Worm (Caenorhabditis elegans) whole organism, L1 larva: ENCODE measurements around the gene grl-9.

Experiments used
- F16B12.6 ChIP-seq: fragments of 150-350 bp; optimal IDR thresholded peaks from 2 replicates; lab custom pipeline; 2014; ENCODE audit warnings: missing biosample characterization, missing genetic modification characterization
- Y116A8C.19 ChIP-seq: sonication (generic microtip); optimal IDR thresholded peaks from 2 replicates; lab custom pipeline; 2016; ENCODE audit warnings: missing compliant biosample characterization, missing genetic modification characterization, borderline replicate concordance
- aha-1 ChIP-seq: fragments of 150-350 bp; optimal IDR thresholded peaks from 2 replicates; lab custom pipeline; 2014; ENCODE audit warnings: missing biosample characterization, missing genetic modification characterization
- alr-1 ChIP-seq: fragments of 200-800 bp; sonication (Bioruptor generic); optimal IDR thresholded peaks from 2 replicates; lab custom pipeline; 2018; ENCODE audit warnings: borderline replicate concordance, mild to moderate bottlenecking, missing genetic modification characterization, missing compliant biosample characterization
- ceh-63 ChIP-seq: fragments of 200-800 bp; sonication (Bioruptor generic); optimal IDR thresholded peaks from 2 replicates; lab custom pipeline; 2018; ENCODE audit warnings: mild to moderate bottlenecking, missing genetic modification characterization, missing compliant biosample characterization
- ceh-82 ChIP-seq, 3 experiments: fragments of 150-350 bp in 1 of 3; sonication (generic microtip) in 2 of 3; optimal IDR thresholded peaks; 2 replicates each; lab custom pipeline; 2014 to 2017; ENCODE audit warnings: missing biosample characterization in 3 of 3, missing genetic modification characterization in 3 of 3
- ceh-88 ChIP-seq: fragments of 200-800 bp; sonication (Bioruptor generic); IDR thresholded peaks from 2 replicates; pipeline ENCODE4 v1.3.6; 2022; ENCODE audit warnings: missing genetic modification characterization, missing compliant biosample characterization
- ces-1 ChIP-seq: fragments of 150-350 bp; optimal IDR thresholded peaks from 2 replicates; lab custom pipeline; 2014; ENCODE audit warnings: missing biosample characterization, missing genetic modification reagents, missing genetic modification characterization
- dsc-1 ChIP-seq: sonication (generic microtip); optimal IDR thresholded peaks from 2 replicates; lab custom pipeline; 2016; ENCODE audit warnings: mild to moderate bottlenecking, missing genetic modification characterization, missing compliant biosample characterization
- efl-1 ChIP-seq, 4 experiments: fragments of 150-350 bp; optimal IDR thresholded peaks in 3 of 4; peaks in 1 of 4; 1 replicate in 1 of 4; 2 replicates in 3 of 4; lab custom pipeline; 2014; ENCODE audit warnings: missing biosample characterization in 2 of 4, missing genetic modification characterization in 2 of 4, missing genetic modification reagents in 2 of 4
- elt-2 ChIP-seq: sonication (generic microtip); optimal IDR thresholded peaks from 2 replicates; lab custom pipeline; 2016; ENCODE audit warnings: missing genetic modification characterization, mild to moderate bottlenecking, inconsistent platforms, missing compliant biosample characterization, missing genetic modification reagents
- ets-5 ChIP-seq: fragments of 200-800 bp; sonication (Bioruptor generic); IDR thresholded peaks from 2 replicates; pipeline ENCODE4 v1.3.6; 2022; ENCODE audit warnings: missing genetic modification characterization, missing compliant biosample characterization
- fkh-10 ChIP-seq: sonication (generic microtip); optimal IDR thresholded peaks from 2 replicates; lab custom pipeline; 2017; ENCODE audit warnings: missing biosample characterization, missing genetic modification reagents, missing genetic modification characterization
- fkh-4 ChIP-seq: sonication (generic microtip); optimal IDR thresholded peaks from 2 replicates; lab custom pipeline; 2016; ENCODE audit warnings: missing compliant biosample characterization, missing genetic modification characterization, borderline replicate concordance
- fkh-8 ChIP-seq: sonication (generic microtip); optimal IDR thresholded peaks from 2 replicates; lab custom pipeline; 2016; ENCODE audit warnings: mild to moderate bottlenecking, missing genetic modification characterization, missing compliant biosample characterization
- hlh-4 ChIP-seq: sonication (generic microtip); optimal IDR thresholded peaks from 2 replicates; lab custom pipeline; 2016; ENCODE audit warnings: mild to moderate bottlenecking, missing genetic modification characterization, missing compliant biosample characterization
- irx-1 ChIP-seq: sonication (generic microtip); optimal IDR thresholded peaks from 2 replicates; lab custom pipeline; 2016; ENCODE audit warnings: missing genetic modification characterization, missing compliant biosample characterization
- isw-1 ChIP-seq: fragments of 200-800 bp; sonication (Bioruptor generic); IDR thresholded peaks from 2 replicates; pipeline ENCODE4 v1.3.6; 2022; ENCODE audit warnings: missing genetic modification characterization, missing compliant biosample characterization
- jun-1 ChIP-seq: fragments of 150-350 bp; optimal IDR thresholded peaks from 2 replicates; lab custom pipeline; 2014; ENCODE audit warnings: missing biosample characterization, missing genetic modification reagents, missing genetic modification characterization
- lin-14 ChIP-seq: fragments of 200-800 bp; sonication (Bioruptor generic); optimal IDR thresholded peaks from 2 replicates; lab custom pipeline; 2018; ENCODE audit warnings: mild to moderate bottlenecking, missing genetic modification characterization, moderate library complexity, missing compliant biosample characterization
- lin-15B ChIP-seq: fragments of 150-350 bp; sonication (generic microtip); optimal IDR thresholded peaks from 3 replicates; lab custom pipeline; 2014; ENCODE audit warnings: missing biosample characterization, missing genetic modification characterization
- lin-35 ChIP-seq, 2 experiments: fragments of 150-350 bp; optimal IDR thresholded peaks; 2 replicates each; lab custom pipeline; 2014; ENCODE audit warnings: missing biosample characterization in 2 of 2, missing genetic modification characterization in 2 of 2, missing genetic modification reagents in 2 of 2
- lir-3 ChIP-seq: sonication (generic microtip); optimal IDR thresholded peaks from 2 replicates; lab custom pipeline; 2016; ENCODE audit warnings: mild to moderate bottlenecking, missing genetic modification characterization, moderate library complexity, missing compliant biosample characterization; ENCODE audit not compliant: poor library complexity
- lsy-2 ChIP-seq, 2 experiments: fragments of 150-350 bp; optimal IDR thresholded peaks; 2 replicates each; lab custom pipeline; 2014; ENCODE audit warnings: missing biosample characterization in 2 of 2, missing genetic modification characterization in 2 of 2
- mab-9 ChIP-seq: fragments of 200-800 bp; sonication (Bioruptor generic); IDR thresholded peaks from 2 replicates; pipeline ENCODE4 v1.3.6; 2022; ENCODE audit warnings: missing genetic modification reagents, missing genetic modification characterization, missing compliant biosample characterization
- mep-1 ChIP-seq: fragments of 150-350 bp; optimal IDR thresholded peaks from 2 replicates; lab custom pipeline; 2014; ENCODE audit warnings: missing biosample characterization, missing genetic modification characterization
- nhr-11 ChIP-seq: fragments of 150-350 bp; optimal IDR thresholded peaks from 2 replicates; lab custom pipeline; 2014; ENCODE audit warnings: missing biosample characterization, missing genetic modification characterization
- nhr-12 ChIP-seq: sonication (generic microtip); optimal IDR thresholded peaks from 2 replicates; lab custom pipeline; 2017; ENCODE audit warnings: missing biosample characterization, missing genetic modification characterization
- nhr-19 ChIP-seq: fragments of 200-800 bp; sonication (Bioruptor generic); conservative IDR thresholded peaks from 2 replicates; pipeline ENCODE4 v1.3.6; 2022; ENCODE audit warnings: missing genetic modification characterization, missing compliant biosample characterization
- nhr-20 ChIP-seq: sonication (generic microtip); optimal IDR thresholded peaks from 2 replicates; lab custom pipeline; 2016; ENCODE audit warnings: mild to moderate bottlenecking, missing genetic modification characterization, missing compliant biosample characterization
- nhr-237 ChIP-seq: fragments of 150-350 bp; optimal IDR thresholded peaks from 2 replicates; lab custom pipeline; 2014; ENCODE audit warnings: missing biosample characterization, missing genetic modification characterization
- nhr-47 ChIP-seq: sonication (generic microtip); optimal IDR thresholded peaks from 2 replicates; lab custom pipeline; 2016; ENCODE audit warnings: mild to moderate bottlenecking, missing genetic modification characterization, moderate library complexity, missing compliant biosample characterization
- nhr-71 ChIP-seq: sonication (generic microtip); optimal IDR thresholded peaks from 2 replicates; lab custom pipeline; 2016; ENCODE audit warnings: mild to moderate bottlenecking, missing genetic modification characterization, moderate library complexity, missing compliant biosample characterization
- nhr-76 ChIP-seq: sonication (generic microtip); optimal IDR thresholded peaks from 2 replicates; lab custom pipeline; 2017; ENCODE audit warnings: missing biosample characterization, missing genetic modification characterization
- nhr-77 ChIP-seq: fragments of 150-350 bp; optimal IDR thresholded peaks from 2 replicates; lab custom pipeline; 2014; ENCODE audit warnings: missing biosample characterization, missing genetic modification characterization
- nhr-84 ChIP-seq: sonication (generic microtip); optimal IDR thresholded peaks from 2 replicates; lab custom pipeline; 2017; ENCODE audit warnings: missing biosample characterization, missing genetic modification characterization
- nhr-85 ChIP-seq: sonication (generic microtip); peaks from one replicate; lab custom pipeline; 2016; ENCODE audit warnings: missing genetic modification characterization, inconsistent platforms, missing compliant biosample characterization
- pag-3 ChIP-seq: sonication (generic microtip); optimal IDR thresholded peaks from 2 replicates; lab custom pipeline; 2017; ENCODE audit warnings: missing genetic modification characterization, mild to moderate bottlenecking, missing compliant biosample characterization, antibody characterized with exemption, borderline replicate concordance; ENCODE audit not compliant: insufficient read depth
- rnt-1 ChIP-seq: sonication (generic microtip); optimal IDR thresholded peaks from 2 replicates; lab custom pipeline; 2016; ENCODE audit warnings: mild to moderate bottlenecking, missing genetic modification characterization, moderate library complexity, missing compliant biosample characterization
- snu-23 ChIP-seq: sonication (generic microtip); optimal IDR thresholded peaks from 2 replicates; lab custom pipeline; 2016; ENCODE audit warnings: missing genetic modification characterization, missing compliant biosample characterization
- sox-4 ChIP-seq: sonication (generic microtip); optimal IDR thresholded peaks from 2 replicates; lab custom pipeline; 2016; ENCODE audit warnings: missing genetic modification characterization, missing compliant biosample characterization
- sptf-1 ChIP-seq: fragments of 150-350 bp; optimal IDR thresholded peaks from 2 replicates; lab custom pipeline; 2014; ENCODE audit warnings: missing biosample characterization, missing genetic modification characterization
- sup-37 ChIP-seq: fragments of 200-800 bp; sonication (Bioruptor generic); optimal IDR thresholded peaks from 2 replicates; lab custom pipeline; 2018; ENCODE audit warnings: mild to moderate bottlenecking, missing genetic modification characterization, missing compliant biosample characterization
- tlp-1 ChIP-seq: fragments of 150-350 bp; optimal IDR thresholded peaks from 2 replicates; lab custom pipeline; 2014; ENCODE audit warnings: missing biosample characterization, missing genetic modification characterization
- unc-62 ChIP-seq: fragments of 150-350 bp; optimal IDR thresholded peaks from 2 replicates; lab custom pipeline; 2014; ENCODE audit warnings: missing biosample characterization, missing genetic modification reagents, missing genetic modification characterization
- unc-86 ChIP-seq: sonication (generic microtip); optimal IDR thresholded peaks from 2 replicates; lab custom pipeline; 2016; ENCODE audit warnings: missing genetic modification characterization, missing compliant biosample characterization
- vab-15 ChIP-seq: sonication (generic microtip); optimal IDR thresholded peaks from 2 replicates; lab custom pipeline; 2017; ENCODE audit warnings: missing genotype, mild to moderate bottlenecking, missing genetic modification characterization, missing compliant biosample characterization
- zag-1 ChIP-seq: fragments of 150-350 bp; optimal IDR thresholded peaks from 2 replicates; lab custom pipeline; 2014; ENCODE audit warnings: missing biosample characterization, missing genetic modification characterization
- zip-4 ChIP-seq: fragments of 200-800 bp; sonication (Bioruptor generic); optimal IDR thresholded peaks from 2 replicates; lab custom pipeline; 2018; ENCODE audit warnings: mild to moderate bottlenecking, missing genetic modification characterization, moderate library complexity, missing compliant biosample characterization
- ztf-4 ChIP-seq: fragments of 150-350 bp; optimal IDR thresholded peaks from 2 replicates; lab custom pipeline; 2014; ENCODE audit warnings: missing biosample characterization, missing genetic modification characterization

The grl-9 gene

ce11 chrV:6769440-6769839, 37.9 kb upstream of the grl-9 start:
- peak; percentile 55 for TF ChIP-seq fkh-4 (tag; lab: Kevin White, UChicago)
- peak; percentile 31 for TF ChIP-seq lin-14 (GFP tag; lab: Kevin White, UChicago)
- TF ChIP-seq snu-23 (GFP tag; lab: Kevin White, UChicago) = peak; percentile 21
- TF ChIP-seq isw-1 (GFP tag; lab: Robert Waterston, UW) = no peak
- TF ChIP-seq dsc-1 = peak; percentile 92
- peak; percentile 34 for TF ChIP-seq rnt-1 (tag; lab: Kevin White, UChicago)
- TF ChIP-seq, all 84 proteins: peak for 5

ce11 chrV:6768452-6768929, 37.0 kb upstream of the grl-9 start, which contains the start of the genes T25F10.1 and clik-1:
Gene T25F10.1 (plus strand): TSS chrV:6768502.
Gene clik-1 (minus strand): TSS chrV:6768732.
- TF ChIP-seq nhr-12 (no peak), jun-1 (tag; lab: Kevin White, UChicago) (no peak), nhr-237 (tag; lab: Kevin White, UChicago) (no peak), nhr-20 (peak; percentile 17), lir-3 (tag; lab: Kevin White, UChicago) (no peak), lsy-2 (tag; optimal IDR thresholded peaks at IDR 0.05; lab: Kevin White, UChicago) (peak in 1 of 2 experiments; percentile 28), lin-14 (GFP tag; lab: Kevin White, UChicago) (peak; percentile 83), ceh-88 (GFP tag; lab: Robert Waterston, UW) (no peak), alr-1 (tag; lab: Kevin White, UChicago) (no peak), Y116A8C.19 (no peak), ets-5 (GFP tag; lab: Robert Waterston, UW) (no peak), tlp-1 (tag; lab: Kevin White, UChicago) (no peak), efl-1 (optimal IDR thresholded peaks at IDR 0.05; lab: Kevin White, UChicago) (no peak), efl-1 (GFP tag; optimal IDR thresholded peaks at IDR 0.05 in 1 of 2; lab: Kevin White, UChicago) (peak in 1 of 2 experiments; percentile 11), hlh-4 (tag; lab: Kevin White, UChicago) (no peak), irx-1 (tag; lab: Kevin White, UChicago) (no peak), zag-1 (tag; lab: Kevin White, UChicago) (no peak), lin-15B (no peak), nhr-11 (tag; lab: Kevin White, UChicago) (no peak), rnt-1 (tag; lab: Kevin White, UChicago) (peak; percentile 76), mab-9 (GFP tag; lab: Robert Waterston, UW) (no peak), pag-3 (tag; lab: Kevin White, UChicago) (peak; percentile 97), fkh-10 (no peak), nhr-19 (peak; percentile 52), ztf-4 (tag; lab: Kevin White, UChicago) (no peak), sptf-1 (tag; lab: Kevin White, UChicago) (no peak), nhr-77 (no peak), nhr-76 (tag; lab: Kevin White, UChicago) (no peak), aha-1 (no peak), vab-15 (tag; lab: Kevin White, UChicago) (no peak), nhr-85 (tag; lab: Kevin White, UChicago) (peak; percentile 35), fkh-8 (tag; lab: Kevin White, UChicago) (no peak), unc-62 (GFP tag; lab: Kevin White, UChicago) (no peak), nhr-84 (tag; lab: Kevin White, UChicago) (no peak), snu-23 (GFP tag; lab: Kevin White, UChicago) (peak; percentile 49), sup-37 (GFP tag; lab: Kevin White, UChicago) (peak; percentile 46), nhr-71 (peak; percentile 80), ces-1 (GFP tag; lab: Kevin White, UChicago) (no peak), unc-86 (tag; lab: Kevin White, UChicago) (no peak), elt-2 (tag; lab: Kevin White, UChicago) (no peak), ceh-82 (tag; optimal IDR thresholded peaks at IDR 0.05; lab: Kevin White, UChicago) (no peak), mep-1 (peak; percentile 13), lin-35 (GFP tag; optimal IDR thresholded peaks at IDR 0.05; lab: Kevin White, UChicago) (no peak), ceh-63 (GFP tag; lab: Kevin White, UChicago) (no peak), dsc-1 (peak; percentile 63), nhr-47 (tag; lab: Kevin White, UChicago) (no peak), zip-4 (no peak), F16B12.6 (tag; lab: Kevin White, UChicago) (no peak), sox-4 (tag; lab: Kevin White, UChicago) (no peak)
